Worm (Caenorhabditis elegans) whole organism, mixed stage, embryonic: ENCODE data around the gene srb-19.

ENCODE experiments used
- M03D4.4 ChIP-seq: sonication (generic microtip); optimal IDR thresholded peaks from 2 replicates; lab custom pipeline; 2017; ENCODE audit warnings: mild to moderate bottlenecking, missing genetic modification characterization, missing compliant biosample characterization
- bed-3 ChIP-seq: fragments of 200-800 bp; sonication (Bioruptor generic); optimal IDR thresholded peaks from 3 replicates; lab custom pipeline; 2018; ENCODE audit warnings: mild to moderate bottlenecking, missing genetic modification characterization, moderate library complexity, missing compliant biosample characterization
- blmp-1 ChIP-seq: fragments of 150-350 bp; optimal IDR thresholded peaks from 2 replicates; lab custom pipeline; 2014; ENCODE audit warnings: missing biosample characterization, missing genetic modification characterization
- ceh-39 ChIP-seq: fragments of 150-350 bp; optimal IDR thresholded peaks from 2 replicates; lab custom pipeline; 2014; ENCODE audit warnings: missing biosample characterization, missing genetic modification characterization
- ceh-43 ChIP-seq: fragments of 200-800 bp; sonication (Bioruptor generic); optimal IDR thresholded peaks from 2 replicates; lab custom pipeline; 2018; ENCODE audit warnings: mild to moderate bottlenecking, missing genetic modification characterization, moderate library complexity, missing compliant biosample characterization
- ceh-83 ChIP-seq: fragments of 200-800 bp; sonication (Bioruptor generic); optimal IDR thresholded peaks from 2 replicates; lab custom pipeline; 2018; ENCODE audit warnings: mild to moderate bottlenecking, missing genetic modification characterization, missing compliant biosample characterization
- cnd-1 ChIP-seq: fragments of 200-800 bp; sonication (Bioruptor generic); optimal IDR thresholded peaks from 2 replicates; lab custom pipeline; 2018; ENCODE audit warnings: mild to moderate bottlenecking, missing genetic modification characterization, missing compliant biosample characterization
- elt-1 ChIP-seq: sonication (generic microtip); optimal IDR thresholded peaks from 2 replicates; lab custom pipeline; 2017; ENCODE audit warnings: missing genetic modification characterization, mild to moderate bottlenecking, missing compliant biosample characterization, antibody characterized with exemption, moderate library complexity, borderline replicate concordance; ENCODE audit not compliant: insufficient read depth
- elt-3 ChIP-seq: fragments of 150-350 bp; optimal IDR thresholded peaks from 2 replicates; lab custom pipeline; 2014; ENCODE audit warnings: missing biosample characterization, missing genetic modification characterization
- flh-1 ChIP-seq: fragments of 200-800 bp; sonication (Bioruptor generic); optimal IDR thresholded peaks from 2 replicates; lab custom pipeline; 2018; ENCODE audit warnings: mild to moderate bottlenecking, missing genetic modification characterization, moderate library complexity, missing compliant biosample characterization
- ham-2 ChIP-seq: fragments of 200-800 bp; sonication (Bioruptor generic); optimal IDR thresholded peaks from 2 replicates; lab custom pipeline; 2018; ENCODE audit warnings: mild to moderate bottlenecking, missing genetic modification characterization, missing compliant biosample characterization
- hlh-1 ChIP-seq: fragments of 150-350 bp; optimal IDR thresholded peaks from 2 replicates; lab custom pipeline; 2014; ENCODE audit warnings: missing biosample characterization, missing genetic modification reagents, missing genetic modification characterization
- lin-13 ChIP-seq: fragments of 150-350 bp; optimal IDR thresholded peaks from 2 replicates; lab custom pipeline; 2014; ENCODE audit warnings: missing biosample characterization, missing genetic modification characterization
- lin-32 ChIP-seq: fragments of 200-800 bp; sonication (Bioruptor generic); optimal IDR thresholded peaks from 2 replicates; lab custom pipeline; 2018; ENCODE audit warnings: mild to moderate bottlenecking, missing genetic modification characterization, missing compliant biosample characterization
- lsy-2 ChIP-seq: fragments of 150-350 bp; optimal IDR thresholded peaks from 2 replicates; lab custom pipeline; 2014; ENCODE audit warnings: missing biosample characterization, missing genetic modification characterization
- mab-5 ChIP-seq: fragments of 150-350 bp; optimal IDR thresholded peaks from 2 replicates; lab custom pipeline; 2014; ENCODE audit warnings: missing biosample characterization, missing genetic modification characterization
- mls-2 ChIP-seq: sonication (generic microtip); optimal IDR thresholded peaks from 2 replicates; lab custom pipeline; 2016; ENCODE audit warnings: mild to moderate bottlenecking, missing genetic modification characterization, moderate library complexity, missing compliant biosample characterization
- nhr-12 ChIP-seq: fragments of 150-350 bp; optimal IDR thresholded peaks from 2 replicates; lab custom pipeline; 2014; ENCODE audit warnings: missing biosample characterization, missing genetic modification characterization
- nhr-2 ChIP-seq: fragments of 150-350 bp; optimal IDR thresholded peaks from 2 replicates; lab custom pipeline; 2014; ENCODE audit warnings: missing biosample characterization, missing genetic modification characterization
- nhr-237 ChIP-seq: fragments of 150-350 bp; optimal IDR thresholded peaks from 2 replicates; lab custom pipeline; 2014; ENCODE audit warnings: missing biosample characterization, missing genetic modification characterization
- nhr-28 ChIP-seq: fragments of 150-350 bp; optimal IDR thresholded peaks from 2 replicates; lab custom pipeline; 2014; ENCODE audit warnings: missing biosample characterization, missing genetic modification characterization
- nhr-76 ChIP-seq: sonication (generic microtip); optimal IDR thresholded peaks from 2 replicates; lab custom pipeline; 2017; ENCODE audit warnings: missing biosample characterization, missing genetic modification characterization
- pha-4 ChIP-seq: fragments of 150-350 bp; optimal IDR thresholded peaks from 2 replicates; lab custom pipeline; 2018; ENCODE audit warnings: missing biosample characterization, missing genetic modification reagents, missing genetic modification characterization
- snpc-4 ChIP-seq: fragments of 150-350 bp; optimal IDR thresholded peaks from 2 replicates; lab custom pipeline; 2014; ENCODE audit warnings: missing biosample characterization, missing genetic modification characterization
- sptf-1 ChIP-seq: sonication (generic microtip); optimal IDR thresholded peaks from 2 replicates; lab custom pipeline; 2017; ENCODE audit warnings: mild to moderate bottlenecking, missing genetic modification characterization, moderate library complexity, missing compliant biosample characterization
- unc-120 ChIP-seq: sonication (generic microtip); optimal IDR thresholded peaks from 2 replicates; lab custom pipeline; 2017; ENCODE audit warnings: missing genetic modification characterization, missing compliant biosample characterization; ENCODE audit not compliant: poor library complexity, severe bottlenecking
- unc-39 ChIP-seq: fragments of 150-350 bp; optimal IDR thresholded peaks from 2 replicates; lab custom pipeline; 2014; ENCODE audit warnings: missing biosample characterization, missing genetic modification characterization
- unc-62 ChIP-seq: fragments of 150-350 bp; optimal IDR thresholded peaks from 2 replicates; lab custom pipeline; 2014; ENCODE audit warnings: missing biosample characterization, missing genetic modification reagents, missing genetic modification characterization
- zip-8 ChIP-seq: fragments of 150-350 bp; optimal IDR thresholded peaks from 2 replicates; lab custom pipeline; 2014; ENCODE audit warnings: missing biosample characterization, missing genetic modification characterization
- ztf-11 ChIP-seq: fragments of 150-350 bp; optimal IDR thresholded peaks from 2 replicates; lab custom pipeline; 2014; ENCODE audit warnings: missing biosample characterization, missing genetic modification characterization

srb-19 gene

DNA sequence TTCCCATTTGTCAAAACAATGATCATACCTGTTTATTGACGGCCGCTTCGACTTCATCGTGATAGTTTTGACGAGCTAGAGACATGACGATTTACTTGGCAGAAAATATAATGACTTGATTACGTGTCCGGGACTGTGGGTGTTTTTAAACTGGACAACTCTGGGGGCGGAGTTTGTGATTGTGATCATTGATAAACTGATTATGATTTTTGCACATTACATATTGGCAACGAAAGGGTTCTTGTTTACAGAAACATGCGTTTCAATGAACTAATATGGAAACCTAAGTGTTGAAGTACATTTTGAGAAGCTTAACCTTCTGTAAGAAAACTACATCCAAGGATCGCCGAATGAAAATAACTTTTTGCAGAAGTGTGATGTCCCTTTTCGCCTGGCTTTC, 27.5 kb upstream of the srb-19 start, which contains the start of gene ftn-1:
TSS of gene ftn-1 (minus strand) at position 101 of the 400 bp plus-strand sequence.
- no peak for TF ChIP-seq nhr-237 (tag; lab: Kevin White, UChicago)
- no peak for TF ChIP-seq lin-13
- TF ChIP-seq flh-1, result no peak
- TF ChIP-seq ceh-43, result no peak
- TF ChIP-seq lsy-2, result no peak

DNA sequence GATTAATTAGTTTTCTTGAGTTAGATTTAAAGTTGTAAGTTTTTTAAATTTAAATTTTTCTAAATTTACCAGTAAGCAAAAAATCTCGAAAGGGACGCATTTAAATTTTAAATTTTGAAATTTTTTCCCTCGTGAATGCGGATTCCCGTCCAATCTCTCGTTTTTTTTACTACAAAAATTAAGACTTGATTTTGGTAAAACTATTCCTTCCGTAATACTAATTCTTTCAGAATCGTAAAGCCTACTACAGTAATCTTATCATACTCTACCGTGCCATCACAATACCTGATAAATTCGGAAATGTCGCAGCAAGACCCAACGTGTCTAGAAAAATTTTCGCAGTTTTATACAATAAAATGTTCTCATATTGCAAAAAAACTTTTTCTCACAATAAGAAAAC, 25.2 kb upstream of the srb-19 start, which contains the start of the genes C54F6.19 and nhx-3:
TSS of gene C54F6.19 (plus strand) at position 301 of the 400 bp plus-strand sequence.
TSS of gene nhx-3 (minus strand) at position 337 of the 400 bp plus-strand sequence.
- TF ChIP-seq sptf-1 (tag; lab: Kevin White, UChicago) (no peak), snpc-4 (no peak), unc-62 (GFP tag; lab: Kevin White, UChicago) (no peak), nhr-2 (no peak), nhr-237 (tag; lab: Kevin White, UChicago) (no peak), unc-39 (no peak), nhr-12 (tag; lab: Kevin White, UChicago) (no peak), nhr-76 (tag; lab: Kevin White, UChicago) (no peak), elt-1 (tag; lab: Kevin White, UChicago) (no peak), ceh-39 (tag; lab: Kevin White, UChicago) (no peak), lin-13 (no peak), nhr-28 (no peak), bed-3 (GFP tag; lab: Kevin White, UChicago) (no peak), flh-1 (no peak), ceh-83 (no peak), hlh-1 (no peak), mab-5 (tag; lab: Kevin White, UChicago) (no peak), elt-3 (tag; lab: Kevin White, UChicago) (no peak), cnd-1 (tag; lab: Kevin White, UChicago) (no peak), ham-2 (GFP tag; lab: Kevin White, UChicago) (no peak)
- TF ChIP-seq, all 35 proteins: peak for 0

- TF ChIP-seq zip-8 (peak; percentile 92), unc-120 (tag; lab: Kevin White, UChicago) (no peak)
- TF ChIP-seq, all 35 proteins: peak for 1
These were observed 23.8 kb upstream of the srb-19 start for ce11 chrV:7543728-7544127.

- TF ChIP-seq lin-32 (no peak), mls-2 (tag; lab: Kevin White, UChicago) (no peak), lsy-2 (no peak), nhr-12 (tag; lab: Kevin White, UChicago) (no peak), lin-13 (no peak)
- TF ChIP-seq, all 35 proteins: peak for 0
These were observed 19.0 kb upstream of the srb-19 start, which contains the start of gene srh-268 for ce11 chrV:7539015-7539414. Gene srh-268 (plus strand): TSS chrV:7539315.

- TF ChIP-seq nhr-28, result no peak
- no peak for TF ChIP-seq ham-2 (GFP tag; lab: Kevin White, UChicago)
- TF ChIP-seq hlh-1, result no peak
- TF ChIP-seq blmp-1 (tag; lab: Kevin White, UChicago), result no peak
- TF ChIP-seq elt-1 (tag; lab: Kevin White, UChicago), result no peak
- TF ChIP-seq zip-8, result no peak
- TF ChIP-seq mab-5 (tag; lab: Kevin White, UChicago), result no peak
These were observed 18.0 kb upstream of the srb-19 start, which contains the start of gene C54F6.12 for ce11 chrV:7538018-7538417. Gene C54F6.12 (minus strand): TSS chrV:7538118.

DNA sequence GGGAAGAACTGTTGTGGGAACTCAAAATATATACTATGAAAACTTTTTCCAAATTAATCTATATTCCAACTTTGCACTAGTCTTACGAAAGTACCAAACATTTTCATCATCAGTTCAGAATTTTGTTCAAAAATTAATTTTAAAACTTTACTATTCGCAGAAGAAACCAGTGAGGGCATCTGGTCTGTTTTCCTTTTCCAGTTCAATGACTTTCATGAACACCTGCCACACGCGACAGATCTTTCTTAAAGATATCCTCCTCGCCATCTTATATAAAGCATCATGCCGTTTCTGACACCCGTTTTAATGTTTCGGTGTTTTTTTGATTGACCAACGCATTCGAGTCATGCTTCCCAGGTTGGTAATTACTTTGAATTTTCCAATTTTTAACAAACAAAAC, 13.0 kb upstream of the srb-19 start, which contains the start of gene C54F6.3:
TSS of gene C54F6.3 (plus strand) at position 301 of the 400 bp plus-strand sequence.
- TF ChIP-seq snpc-4, result no peak

- TF ChIP-seq lin-13 (no peak), nhr-2 (no peak), snpc-4 (no peak), ceh-39 (tag; lab: Kevin White, UChicago) (no peak), pha-4 (no peak), M03D4.4 (tag; lab: Kevin White, UChicago) (no peak), ztf-11 (no peak), nhr-28 (no peak), lin-32 (no peak)
These were observed 9.9 kb upstream of the srb-19 start, which contains the start of gene swt-2 for ce11 chrV:7529840-7530239. Gene swt-2 (plus strand): TSS chrV:7530140.
